Worm (Caenorhabditis elegans) whole organism, early embryonic: ENCODE results near the gene C06E1.1.

ENCODE experiments used
- B0310.2 ChIP-seq: sonication (generic microtip); optimal IDR thresholded peaks from 2 replicates; lab custom pipeline; 2016; ENCODE audit warnings: mild to moderate bottlenecking, missing genetic modification characterization, missing compliant biosample characterization
- F13C5.2 ChIP-seq: sonication (generic microtip); optimal IDR thresholded peaks from 2 replicates; lab custom pipeline; 2017; ENCODE audit warnings: mild to moderate bottlenecking, missing genetic modification characterization, inconsistent platforms, missing compliant biosample characterization
- aly-1 ChIP-seq: sonication (generic microtip); optimal IDR thresholded peaks from 2 replicates; lab custom pipeline; 2016; ENCODE audit warnings: missing genetic modification characterization, missing compliant biosample characterization
- ama-1 ChIP-seq: fragments of 150-350 bp; optimal IDR thresholded peaks from 2 replicates; lab custom pipeline; 2014
- ceh-13 ChIP-seq: fragments of 200-800 bp; sonication (Bioruptor generic); optimal IDR thresholded peaks from 2 replicates; lab custom pipeline; 2018; ENCODE audit warnings: mild to moderate bottlenecking, missing genetic modification characterization, missing compliant biosample characterization
- ceh-36 ChIP-seq: sonication (generic microtip); optimal IDR thresholded peaks from 2 replicates; lab custom pipeline; 2016; ENCODE audit warnings: missing genetic modification characterization, inconsistent platforms, missing compliant biosample characterization
- ets-7 ChIP-seq: sonication (generic microtip); optimal IDR thresholded peaks from 2 replicates; lab custom pipeline; 2016; ENCODE audit warnings: missing genotype, missing genetic modification characterization, missing compliant biosample characterization
- flt-1 ChIP-seq: fragments of 200-800 bp; sonication (Bioruptor generic); IDR thresholded peaks from 2 replicates; pipeline ENCODE4 v1.3.6; 2022; ENCODE audit warnings: missing genetic modification characterization, missing compliant biosample characterization
- hmbx-1 ChIP-seq: sonication (generic microtip); optimal IDR thresholded peaks from 2 replicates; lab custom pipeline; 2016; ENCODE audit warnings: mild to moderate bottlenecking, missing genetic modification characterization, missing compliant biosample characterization
- hmg-4 ChIP-seq: fragments of 200-800 bp; sonication (Bioruptor generic); optimal IDR thresholded peaks from 2 replicates; lab custom pipeline; 2018; ENCODE audit warnings: mild to moderate bottlenecking, missing genetic modification characterization, missing compliant biosample characterization
- hnd-1 ChIP-seq: sonication (generic microtip); optimal IDR thresholded peaks from 2 replicates; lab custom pipeline; 2016; ENCODE audit warnings: missing genetic modification characterization, missing compliant biosample characterization
- pes-1 ChIP-seq: fragments of 200-800 bp; sonication (Bioruptor generic); IDR thresholded peaks from 2 replicates; pipeline ENCODE4 v1.3.6; 2022; ENCODE audit warnings: missing genetic modification reagents, missing genetic modification characterization, missing compliant biosample characterization
- scrt-1 ChIP-seq: fragments of 200-800 bp; sonication (Bioruptor generic); IDR thresholded peaks from 2 replicates; pipeline ENCODE4 v1.3.6; 2022; ENCODE audit warnings: missing genetic modification characterization, missing compliant biosample characterization
- sea-1 ChIP-seq: fragments of 200-800 bp; sonication (Bioruptor generic); conservative IDR thresholded peaks from 2 replicates; pipeline ENCODE4 v1.3.6; 2022; ENCODE audit warnings: missing genetic modification characterization, missing compliant biosample characterization
- tbx-11 ChIP-seq: fragments of 200-800 bp; sonication (Bioruptor generic); IDR thresholded peaks from 2 replicates; pipeline ENCODE4 v1.3.6; 2022; ENCODE audit warnings: missing genetic modification characterization, missing compliant biosample characterization
- tbx-37 ChIP-seq: fragments of 200-800 bp; sonication (Bioruptor generic); conservative IDR thresholded peaks from 2 replicates; pipeline ENCODE4 v1.3.6; 2022; ENCODE audit warnings: missing genetic modification reagents, missing genetic modification characterization, missing compliant biosample characterization
- tra-4 ChIP-seq: sonication (generic microtip); optimal IDR thresholded peaks from 2 replicates; lab custom pipeline; 2017; ENCODE audit warnings: missing genetic modification characterization, missing compliant biosample characterization

Gene C06E1.1

DNA sequence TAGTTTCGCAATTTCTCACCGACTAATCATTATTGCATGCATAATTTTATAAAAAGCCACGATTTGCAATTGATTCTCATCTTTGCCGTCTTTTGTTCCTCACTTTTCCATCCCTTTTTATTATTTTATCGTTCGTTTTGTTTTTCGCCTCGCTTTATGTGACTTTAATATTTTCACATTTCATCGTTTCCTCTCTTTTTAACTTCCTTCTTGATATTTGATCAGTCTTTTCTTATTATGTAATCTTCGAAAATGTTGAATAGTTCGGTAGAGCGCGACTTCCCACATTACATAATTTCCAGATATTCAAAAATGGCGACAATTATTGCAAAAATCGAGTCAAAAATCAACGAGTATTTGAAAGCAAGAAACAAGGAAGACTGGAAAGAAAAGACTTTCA, at the start of gene C06E1.1:
Gene C06E1.1, plus strand, starts transcription at position 301 of the 400 bp plus-strand sequence.
- TF ChIP-seq hmbx-1 (tag; lab: Kevin White, UChicago) (no peak), F13C5.2 (tag; lab: Kevin White, UChicago) (no peak), tbx-37 (GFP tag; lab: Robert Waterston, UW) (no peak), scrt-1 (no peak), B0310.2 (tag; lab: Kevin White, UChicago) (no peak), ets-7 (tag; lab: Kevin White, UChicago) (no peak), hmg-4 (GFP tag; lab: Kevin White, UChicago) (no peak), ceh-13 (GFP tag; lab: Kevin White, UChicago) (no peak), tra-4 (tag; lab: Kevin White, UChicago) (no peak), hnd-1 (tag; lab: Kevin White, UChicago) (no peak), sea-1 (GFP tag; lab: Robert Waterston, UW) (no peak), pes-1 (GFP tag; lab: Robert Waterston, UW) (no peak), flt-1 (GFP tag; lab: Robert Waterston, UW) (no peak)

DNA sequence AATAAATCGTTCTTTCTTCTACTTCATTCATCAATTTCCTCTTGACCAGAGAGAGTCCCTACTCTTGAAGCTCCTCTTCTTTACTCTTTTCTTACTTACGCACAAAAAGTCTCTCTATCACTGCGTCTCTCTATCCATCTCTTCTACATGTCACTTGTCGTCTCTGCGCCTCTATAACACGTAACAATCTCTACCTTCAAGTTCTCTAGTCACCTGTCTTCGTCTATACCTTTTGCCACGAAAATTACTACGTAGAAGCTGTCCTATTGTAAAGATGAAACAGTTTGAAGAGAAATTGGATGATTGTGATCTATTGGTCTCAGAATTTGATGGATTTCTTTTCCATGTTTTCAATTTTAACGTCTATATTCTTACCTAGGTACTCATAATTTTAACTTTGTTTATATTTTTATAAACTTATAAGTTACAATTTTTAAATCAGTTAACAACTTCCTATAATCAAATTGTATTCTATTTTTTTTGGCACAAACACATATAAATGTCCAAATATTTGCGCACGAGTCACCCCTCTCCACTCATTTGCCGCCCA, 48.7 kb upstream of the C06E1.1 start, which contains the start of gene C02D5.2:
Gene C02D5.2, plus strand, starts transcription at position 500 of the 550 bp plus-strand sequence.
- TF ChIP-seq hmg-4 (GFP tag; lab: Kevin White, UChicago) (no peak), flt-1 (GFP tag; lab: Robert Waterston, UW) (no peak), B0310.2 (tag; lab: Kevin White, UChicago) (no peak), ets-7 (tag; lab: Kevin White, UChicago) (no peak), F13C5.2 (tag; lab: Kevin White, UChicago) (no peak), tbx-37 (GFP tag; lab: Robert Waterston, UW) (no peak), ceh-36 (no peak)

DNA sequence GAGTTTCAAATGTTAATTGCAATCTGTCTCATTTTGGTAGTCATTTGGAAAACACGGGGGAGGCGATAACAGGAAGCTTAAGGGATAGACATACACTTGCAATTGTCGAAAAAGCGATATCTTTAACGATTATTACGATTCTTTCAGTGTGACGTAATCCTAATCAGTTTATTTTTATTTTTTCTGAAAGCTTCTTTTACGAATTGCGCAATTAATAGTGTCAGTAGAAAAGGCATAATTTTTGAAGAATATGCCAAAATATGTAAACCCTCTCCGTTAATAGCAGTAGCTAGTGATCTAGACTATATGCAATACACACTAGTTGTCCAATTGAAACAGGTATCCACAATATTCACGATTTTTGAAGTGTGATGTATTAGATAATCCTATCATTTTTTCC, 45.2 kb upstream of the C06E1.1 start:
- TF ChIP-seq hnd-1 (tag; lab: Kevin White, UChicago) (no peak), aly-1 (tag; lab: Kevin White, UChicago) (no peak), tbx-37 (GFP tag; lab: Robert Waterston, UW) (no peak), ceh-13 (GFP tag; lab: Kevin White, UChicago) (no peak), pes-1 (GFP tag; lab: Robert Waterston, UW) (no peak)

- no peak for TF ChIP-seq B0310.2 (tag; lab: Kevin White, UChicago)
Measured at ce11 chrIII:8560836-8561235, 44.8 kb upstream of the C06E1.1 start, which contains the start of gene acdh-6. TSS of gene acdh-6 (plus strand) at chrIII:8561136.

- no peak for TF ChIP-seq ceh-36
- TF ChIP-seq sea-1 (GFP tag; lab: Robert Waterston, UW) = no peak
- TF ChIP-seq ama-1 (lab: Kevin White, UChicago) = no peak
- TF ChIP-seq tbx-37 (GFP tag; lab: Robert Waterston, UW) = no peak
- no peak for TF ChIP-seq B0310.2 (tag; lab: Kevin White, UChicago)
- no peak for TF ChIP-seq scrt-1
- TF ChIP-seq hmg-4 (GFP tag; lab: Kevin White, UChicago) = no peak
- TF ChIP-seq F13C5.2 (tag; lab: Kevin White, UChicago) = no peak
- TF ChIP-seq tra-4 (tag; lab: Kevin White, UChicago) = no peak
- TF ChIP-seq ceh-13 (GFP tag; lab: Kevin White, UChicago) = no peak
- no peak for TF ChIP-seq hmbx-1 (tag; lab: Kevin White, UChicago)
- no peak for TF ChIP-seq hnd-1 (tag; lab: Kevin White, UChicago)
- no peak for TF ChIP-seq pes-1 (GFP tag; lab: Robert Waterston, UW)
- no peak for TF ChIP-seq aly-1 (tag; lab: Kevin White, UChicago)
- TF ChIP-seq flt-1 (GFP tag; lab: Robert Waterston, UW) = no peak
- no peak for TF ChIP-seq ets-7 (tag; lab: Kevin White, UChicago)
- TF ChIP-seq tbx-11 (GFP tag; lab: Robert Waterston, UW) = no peak
Measured at ce11 chrIII:8564372-8564771, 41.3 kb upstream of the C06E1.1 start.

DNA sequence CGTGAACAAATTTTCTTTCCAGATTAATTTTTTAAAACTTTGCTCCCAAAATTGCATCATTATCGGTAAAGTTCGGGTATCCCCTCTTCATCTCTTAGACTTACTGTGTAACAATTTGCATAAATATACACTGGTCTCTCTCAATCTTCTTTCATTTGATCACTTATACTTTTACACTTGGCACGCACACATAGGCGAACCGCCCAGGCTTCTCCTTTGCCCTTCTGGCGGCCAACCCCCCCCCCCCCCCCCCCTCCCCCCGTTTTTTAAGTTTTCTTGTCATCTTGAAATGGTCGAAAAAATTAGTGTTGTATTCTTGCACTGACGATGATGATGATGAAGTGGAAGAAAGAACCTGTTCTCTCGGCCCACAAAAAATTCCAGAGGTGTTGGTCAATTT, 35.3 kb upstream of the C06E1.1 start:
- no peak for TF ChIP-seq tbx-11 (GFP tag; lab: Robert Waterston, UW)
- TF ChIP-seq hmbx-1 (tag; lab: Kevin White, UChicago) = no peak
- no peak for TF ChIP-seq ceh-36
- TF ChIP-seq scrt-1 = no peak
- no peak for TF ChIP-seq aly-1 (tag; lab: Kevin White, UChicago)
- TF ChIP-seq tbx-37 (GFP tag; lab: Robert Waterston, UW) = no peak
- no peak for TF ChIP-seq ets-7 (tag; lab: Kevin White, UChicago)
- TF ChIP-seq flt-1 (GFP tag; lab: Robert Waterston, UW) = no peak
- TF ChIP-seq pes-1 (GFP tag; lab: Robert Waterston, UW) = no peak
- no peak for TF ChIP-seq ama-1 (lab: Kevin White, UChicago)

- TF ChIP-seq F13C5.2 (tag; lab: Kevin White, UChicago) (no peak), ets-7 (tag; lab: Kevin White, UChicago) (no peak), ama-1 (lab: Kevin White, UChicago) (no peak)
Measured at ce11 chrIII:8571845-8572244, 33.8 kb upstream of the C06E1.1 start.

DNA sequence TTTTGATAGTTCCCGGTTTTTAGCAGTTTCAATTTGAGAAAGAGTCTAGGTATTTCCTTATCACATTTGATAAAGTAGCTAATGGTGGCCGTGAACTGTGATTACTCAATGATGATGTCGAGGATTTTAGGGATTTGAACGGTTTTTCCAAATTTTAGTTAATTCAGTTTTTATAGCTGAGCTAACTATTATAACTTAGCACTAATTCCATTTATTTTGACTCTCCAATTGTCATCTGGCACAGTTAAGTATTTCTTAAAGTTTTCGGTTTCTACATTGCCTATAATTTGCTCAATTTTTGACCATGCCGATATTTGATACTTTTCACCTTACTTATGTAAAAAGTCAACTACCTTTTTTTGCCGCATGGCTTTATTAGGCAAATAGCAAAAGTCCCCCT, 32.3 kb upstream of the C06E1.1 start:
- TF ChIP-seq hnd-1 (tag; lab: Kevin White, UChicago) (no peak), hmbx-1 (tag; lab: Kevin White, UChicago) (no peak), tra-4 (tag; lab: Kevin White, UChicago) (no peak), B0310.2 (tag; lab: Kevin White, UChicago) (no peak), ceh-36 (no peak), ceh-13 (GFP tag; lab: Kevin White, UChicago) (no peak), pes-1 (GFP tag; lab: Robert Waterston, UW) (no peak), tbx-37 (GFP tag; lab: Robert Waterston, UW) (no peak), aly-1 (tag; lab: Kevin White, UChicago) (no peak), scrt-1 (no peak), hmg-4 (GFP tag; lab: Kevin White, UChicago) (no peak), ama-1 (lab: Kevin White, UChicago) (no peak), F13C5.2 (tag; lab: Kevin White, UChicago) (no peak), sea-1 (GFP tag; lab: Robert Waterston, UW) (no peak), tbx-11 (GFP tag; lab: Robert Waterston, UW) (no peak)
